Fruit fly (Drosophila melanogaster) whole organism: ENCODE measurements around the gene dsf.

Source experiments
- CG8478 ChIP-seq: fragments of >200 bp; optimal IDR thresholded peaks from 2 replicates; lab custom pipeline; 2018; ENCODE audit warnings: inconsistent platforms
- EcR ChIP-seq, 2 experiments: fragments of >200 bp; optimal IDR thresholded peaks; 2 replicates each; lab custom pipeline; 2017; ENCODE audit warnings: missing biosample characterization in 2 of 2, missing genetic modification characterization in 2 of 2, missing genetic modification reagents in 2 of 2
- pan ChIP-seq: fragments of >200 bp; optimal IDR thresholded peaks from 2 replicates; lab custom pipeline; 2017
- psq ChIP-seq: fragments of >200 bp; optimal IDR thresholded peaks from 2 replicates; lab custom pipeline; 2017
- usp ChIP-seq: fragments of >200 bp; optimal IDR thresholded peaks from 2 replicates; lab custom pipeline; 2017; ENCODE audit warnings: missing biosample characterization, missing genetic modification characterization, mixed read lengths

DNA sequence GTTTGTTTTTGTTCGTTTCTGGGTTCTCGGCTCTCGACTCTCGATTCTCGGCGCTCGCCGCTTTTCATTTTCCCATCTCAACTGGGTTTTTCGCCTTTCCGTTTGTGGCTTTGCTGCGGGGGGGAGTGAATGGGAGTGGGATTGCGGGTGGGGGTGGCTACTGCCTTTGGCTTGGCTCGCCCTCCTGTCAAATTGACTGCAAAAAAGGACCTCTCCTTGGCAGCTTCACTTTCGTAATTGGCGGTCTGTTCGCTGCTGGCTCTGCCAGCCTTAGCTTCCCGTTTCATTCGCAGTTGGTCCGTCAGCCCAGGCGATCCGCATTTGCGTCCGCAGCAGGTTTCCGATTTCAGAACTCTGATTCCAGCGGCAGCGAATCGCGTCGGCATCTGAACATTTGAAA lies at the start of gene dsf:
- TF ChIP-seq psq (lab: Kevin White, UChicago) (no peak), CG8478 (no peak), usp (no peak), EcR (GFP tag; optimal IDR thresholded peaks at IDR 0.05; lab: Kevin White, UChicago) (no peak), pan (no peak)
